Fruit fly (Drosophila melanogaster) whole organism, adult: Measurements from ENCODE around the gene CG17124.

Experiments
- CG1620 ChIP-seq: fragments of 200-800 bp; sonication (Bioruptor generic); optimal IDR thresholded peaks from 2 replicates; lab custom pipeline; 2016; ENCODE audit warnings: missing biosample characterization, missing genetic modification characterization
- CG5204 ChIP-seq: fragments of 200-800 bp; sonication (Bioruptor generic); optimal IDR thresholded peaks from 2 replicates; lab custom pipeline; 2016; ENCODE audit warnings: missing biosample characterization, missing genetic modification characterization
- CG7101 ChIP-seq: fragments of 200-800 bp; sonication (Bioruptor generic); optimal IDR thresholded peaks from 2 replicates; lab custom pipeline; 2018; ENCODE audit warnings: missing biosample characterization, mild to moderate bottlenecking, missing genetic modification characterization, moderate library complexity
- Clk ChIP-seq: fragments of 200-800 bp; sonication (Bioruptor generic); optimal IDR thresholded peaks from 2 replicates; lab custom pipeline; 2017; ENCODE audit warnings: missing biosample characterization, missing genetic modification characterization
- Crg-1 ChIP-seq: fragments of 200-800 bp; sonication (Bioruptor generic); optimal IDR thresholded peaks from 2 replicates; lab custom pipeline; 2016; ENCODE audit warnings: missing biosample characterization, missing genetic modification characterization
- Hr96 ChIP-seq: fragments of 200-800 bp; sonication (Bioruptor generic); optimal IDR thresholded peaks from 2 replicates; lab custom pipeline; 2016; ENCODE audit warnings: missing biosample characterization, missing genetic modification characterization
- bab1 ChIP-seq: fragments of 200-800 bp; sonication (Bioruptor generic); optimal IDR thresholded peaks from 3 replicates; lab custom pipeline; 2019; ENCODE audit warnings: missing biosample characterization, mild to moderate bottlenecking, missing genetic modification characterization, moderate library complexity
- cic ChIP-seq: fragments of 200-800 bp; sonication (Bioruptor generic); optimal IDR thresholded peaks from 2 replicates; lab custom pipeline; 2017; ENCODE audit warnings: missing biosample characterization, mild to moderate bottlenecking, missing genetic modification characterization, moderate library complexity
- cnc ChIP-seq, 2 experiments: fragments of >200 bp; optimal IDR thresholded peaks; 2 replicates each; lab custom pipeline; 2017
- kay ChIP-seq: fragments of 200-800 bp; sonication (Bioruptor generic); peaks from one replicate; lab custom pipeline; 2016; ENCODE audit warnings: missing biosample characterization, missing genetic modification characterization, borderline replicate concordance
- tj ChIP-seq: fragments of 200-800 bp; sonication (Bioruptor generic); optimal IDR thresholded peaks from 3 replicates; lab custom pipeline; 2017; ENCODE audit warnings: missing biosample characterization, mild to moderate bottlenecking, missing genetic modification characterization, moderate library complexity

- TF ChIP-seq Hr96 = no peak
- no peak for TF ChIP-seq tj (GFP tag; lab: Kevin White, UChicago)
- no peak for TF ChIP-seq cnc (optimal IDR thresholded peaks at IDR 0.05; lab: Kevin White, UChicago)
- no peak for TF ChIP-seq CG7101 (tag; lab: Kevin White, UChicago)
- TF ChIP-seq CG1620 (GFP tag; lab: Kevin White, UChicago) = no peak
- no peak for TF ChIP-seq CG5204 (GFP tag; lab: Kevin White, UChicago)
- no peak for TF ChIP-seq cic
- TF ChIP-seq Crg-1 (GFP tag; lab: Kevin White, UChicago) = no peak
- TF ChIP-seq kay = no peak
- no peak for TF ChIP-seq Clk (GFP tag; lab: Kevin White, UChicago)
- TF ChIP-seq bab1 (GFP tag; lab: Kevin White, UChicago) = no peak
Measured at dm6 chr2L:10759624-10760023, 3.5 kb upstream of the CG17124 start.
